Fruit fly (Drosophila melanogaster): ENCODE results near the gene Myb.

Gene Myb

dm6 chrX:15867863-15868262 is 10.2 kb upstream of the Myb start, which contains the start of gene Gapdh2 (continued):
- TF ChIP-seq CG12299 (tag; optimal IDR thresholded peaks at IDR 0.05) (peak; percentile 100), lola (GFP tag; optimal IDR thresholded peaks at IDR 0.05) (peak in 1 of 3 experiments; percentile 93), CG17385 (GFP tag; optimal IDR thresholded peaks at IDR 0.05) (peak; percentile 100), ci (GFP tag; IDR thresholded peaks at IDR 0.05) (peak; percentile 100), CG11695 (GFP tag; IDR thresholded peaks at IDR 0.05) (peak; percentile 100), CG33213 (GFP tag; optimal IDR thresholded peaks at IDR 0.05) (peak; percentile 96), CG6689 (GFP tag; IDR thresholded peaks at IDR 0.05) (peak; percentile 98), vnd (GFP tag; IDR thresholded peaks at IDR 0.05; ENCODE audit: partially characterized antibody) (no peak), Kr (GFP tag; optimal IDR thresholded peaks at IDR 0.05) (no peak), Oli (tag; optimal IDR thresholded peaks at IDR 0.05) (peak; percentile 99), Elba2 (GFP tag; optimal IDR thresholded peaks at IDR 0.05) (peak; percentile 63), esg (GFP tag; conservative IDR thresholded peaks at IDR 0.05) (peak; percentile 99), amos (GFP tag; IDR thresholded peaks at IDR 0.05; ENCODE audit: partially characterized antibody) (no peak; the same call in 1 of the 2 replicates), Sox100B (GFP tag; optimal IDR thresholded peaks at IDR 0.05) (peak; percentile 99), CG18764 (GFP tag; optimal IDR thresholded peaks at IDR 0.05) (peak; percentile 97), CkIIα-i1 (GFP tag; IDR thresholded peaks at IDR 0.05) (peak; percentile 95), dpn (GFP tag; optimal IDR thresholded peaks at IDR 0.05) (peak; percentile 98 to 99), CG3407 (GFP tag; optimal IDR thresholded peaks at IDR 0.05) (peak; percentile 97), Doc3 (GFP tag; IDR thresholded peaks at IDR 0.05; ENCODE audit: partially characterized antibody) (no peak), odd (GFP tag; optimal IDR thresholded peaks at IDR 0.05) (peak; percentile 100), CG11247 (GFP tag; IDR thresholded peaks at IDR 0.05) (peak; percentile 98), CG2202 (tag; optimal IDR thresholded peaks at IDR 0.05) (peak; percentile 97), CG8478 (optimal IDR thresholded peaks at IDR 0.05) (no peak), CG7271 (tag; optimal IDR thresholded peaks at IDR 0.05) (peak; percentile 94), CG11723 (GFP tag; optimal IDR thresholded peaks at IDR 0.05) (peak; percentile 99), CG12942 (GFP tag; optimal IDR thresholded peaks at IDR 0.05) (peak; percentile 97), Sry-δ (GFP tag; optimal IDR thresholded peaks at IDR 0.05) (peak; percentile 65), Trl (optimal IDR thresholded peaks at IDR 0.05) (peak; percentile 35 to 79), Trl (GFP tag; optimal IDR thresholded peaks at IDR 0.05) (peak; percentile 95), tap (tag; optimal IDR thresholded peaks at IDR 0.05) (peak; percentile 100), oc (tag; optimal IDR thresholded peaks at IDR 0.05) (peak; percentile 100), nau (GFP tag; optimal IDR thresholded peaks at IDR 0.05) (peak; percentile 100), CG3281 (GFP tag; optimal IDR thresholded peaks at IDR 0.05) (peak; percentile 100), ssp (GFP tag; IDR thresholded peaks at IDR 0.05) (peak; percentile 91), CG10979 (tag; optimal IDR thresholded peaks at IDR 0.05) (peak; percentile 98), Ravus (GFP tag; IDR thresholded peaks at IDR 0.05) (peak; percentile 97), CG15601 (tag; optimal IDR thresholded peaks at IDR 0.05) (peak; percentile 99), pnt (GFP tag; optimal IDR thresholded peaks at IDR 0.05) (peak; percentile 88), tup (GFP tag; optimal IDR thresholded peaks at IDR 0.05) (peak; percentile 97), Nf-YB (GFP tag; optimal IDR thresholded peaks at IDR 0.05) (peak; percentile 92), CG6854 (GFP tag; optimal IDR thresholded peaks at IDR 0.05) (peak; percentile 100), toy (GFP tag; IDR thresholded peaks at IDR 0.05) (peak; percentile 99), CG9727 (GFP tag; optimal IDR thresholded peaks at IDR 0.05) (peak; percentile 99), CG2889 (GFP tag; IDR thresholded peaks at IDR 0.05) (peak; percentile 98), CG4854 (GFP tag; optimal IDR thresholded peaks at IDR 0.05) (peak; percentile 98), nerfin-2 (GFP tag; IDR thresholded peaks at IDR 0.05; ENCODE audit: partially characterized antibody) (no peak), dysf (GFP tag; IDR thresholded peaks at IDR 0.05) (peak; percentile 99), CG12391 (tag; optimal IDR thresholded peaks at IDR 0.05) (peak; percentile 99), gsb (GFP tag; IDR thresholded peaks at IDR 0.05) (peak; percentile 99), CG31388 (GFP tag; optimal IDR thresholded peaks at IDR 0.05) (peak; percentile 96), caup (GFP tag; optimal IDR thresholded peaks at IDR 0.05; ENCODE audit: severe bottlenecking) (peak; percentile 100)
